Fruit fly (Drosophila melanogaster): ENCODE measurements around the gene galectin.

dm6 chr2L:78828-79227, 7.3 kb downstream of the galectin start:
- TF ChIP-seq h (optimal IDR thresholded peaks at IDR 0.05) (no peak), psq (optimal IDR thresholded peaks at IDR 0.05) (no peak), Sin3A (optimal IDR thresholded peaks at IDR 0.05) (no peak), insv (optimal IDR thresholded peaks at IDR 0.05) (no peak)
